Worm (Caenorhabditis elegans) whole organism, L3 larva: ENCODE data around the gene gldi-7.

ENCODE experiments used
- ama-1 ChIP-seq: fragments of 150-350 bp; optimal IDR thresholded peaks from 2 replicates; lab custom pipeline; 2018
- lin-39 ChIP-seq: fragments of 150-350 bp; optimal IDR thresholded peaks from 2 replicates; lab custom pipeline; 2018; ENCODE audit warnings: missing biosample characterization, missing genetic modification reagents, missing genetic modification characterization
- nfya-1 ChIP-seq: sonication (generic microtip); optimal IDR thresholded peaks from 2 replicates; lab custom pipeline; 2017; ENCODE audit warnings: missing genetic modification characterization, mild to moderate bottlenecking, missing compliant biosample characterization, antibody characterized with exemption, moderate library complexity; ENCODE audit not compliant: insufficient read depth
- nhr-28 ChIP-seq: fragments of 150-350 bp; optimal IDR thresholded peaks from 2 replicates; lab custom pipeline; 2014; ENCODE audit warnings: missing biosample characterization, missing genetic modification characterization
- nhr-77 ChIP-seq: fragments of 150-350 bp; optimal IDR thresholded peaks from 2 replicates; lab custom pipeline; 2014; ENCODE audit warnings: missing biosample characterization, missing genetic modification characterization
- sea-2 ChIP-seq: fragments of 150-350 bp; sonication (generic microtip); optimal IDR thresholded peaks from 4 replicates; lab custom pipeline; 2014; ENCODE audit warnings: missing biosample characterization, missing genetic modification reagents, missing genetic modification characterization
- skn-1 ChIP-seq: fragments of 150-350 bp; optimal IDR thresholded peaks from 2 replicates; lab custom pipeline; 2014; ENCODE audit warnings: missing biosample characterization, missing genetic modification characterization
- zag-1 ChIP-seq: fragments of 150-350 bp; optimal IDR thresholded peaks from 2 replicates; lab custom pipeline; 2014; ENCODE audit warnings: missing biosample characterization, missing genetic modification characterization

ce11 chrII:8562002-8562401 lies 31.0 kb upstream of the gldi-7 start, which contains the start of gene F54C9.14:
- TF ChIP-seq nhr-28 (tag; lab: Kevin White, UChicago) (no peak), skn-1 (tag; lab: Kevin White, UChicago) (no peak), sea-2 (GFP tag; lab: Kevin White, UChicago) (no peak), ama-1 (lab: Kevin White, UChicago) (no peak), nhr-77 (no peak), zag-1 (tag; lab: Kevin White, UChicago) (no peak), lin-39 (tag; lab: Kevin White, UChicago) (no peak), nfya-1 (tag; lab: Kevin White, UChicago) (no peak)
